Worm (Caenorhabditis elegans): Measurements from ENCODE around the gene R10H1.1.

ce11 chrII:7459205-7459604 lies 35.0 kb upstream of the R10H1.1 start, which contains the start of gene D1022.2:
- TF ChIP-seq unc-62 (GFP tag; optimal IDR thresholded peaks at IDR 0.05) (no peak), nhr-12 (tag; optimal IDR thresholded peaks at IDR 0.05) (no peak), ztf-4 (tag; optimal IDR thresholded peaks at IDR 0.05) (no peak), snpc-4 (tag; optimal IDR thresholded peaks at IDR 0.05) (no peak), pha-4 (tag; optimal IDR thresholded peaks at IDR 0.05) (no peak), aly-2 (tag; optimal IDR thresholded peaks at IDR 0.05) (no peak), daf-12 (tag; optimal IDR thresholded peaks at IDR 0.05) (no peak), elt-1 (tag; optimal IDR thresholded peaks at IDR 0.05) (no peak)
